Fruit fly (Drosophila melanogaster) whole organism, prepupa: Measurements from ENCODE around the gene Tmem214.

ENCODE experiments used
- CG31627 ChIP-seq: fragments of 200-800 bp; sonication (Bioruptor generic); optimal IDR thresholded peaks from 3 replicates; lab custom pipeline; 2016; ENCODE audit warnings: missing biosample characterization, missing genetic modification characterization
- CG32006 ChIP-seq: fragments of 200-800 bp; sonication (Bioruptor generic); optimal IDR thresholded peaks from 3 replicates; lab custom pipeline; 2017; ENCODE audit warnings: missing biosample characterization, mild to moderate bottlenecking, missing genetic modification characterization
- CG6854 ChIP-seq: fragments of 200-800 bp; sonication (Bioruptor generic); optimal IDR thresholded peaks from 2 replicates; lab custom pipeline; 2017; ENCODE audit warnings: missing biosample characterization, mild to moderate bottlenecking, missing genetic modification characterization
- Lpt ChIP-seq: fragments of 200-800 bp; sonication (Bioruptor generic); optimal IDR thresholded peaks from 3 replicates; lab custom pipeline; 2016; ENCODE audit warnings: missing biosample characterization, missing genetic modification characterization
- Sox102F ChIP-seq: fragments of 200-800 bp; sonication (Bioruptor generic); optimal IDR thresholded peaks from 2 replicates; lab custom pipeline; 2016; ENCODE audit warnings: missing biosample characterization, mild to moderate bottlenecking, missing genetic modification characterization
- cyc ChIP-seq: fragments of 200-800 bp; sonication (Bioruptor generic); optimal IDR thresholded peaks from 3 replicates; lab custom pipeline; 2016; ENCODE audit warnings: missing biosample characterization, missing genetic modification characterization
- pdm3 ChIP-seq: fragments of 200-800 bp; sonication (Bioruptor generic); optimal IDR thresholded peaks from 3 replicates; lab custom pipeline; 2016; ENCODE audit warnings: missing biosample characterization, missing genetic modification characterization

DNA sequence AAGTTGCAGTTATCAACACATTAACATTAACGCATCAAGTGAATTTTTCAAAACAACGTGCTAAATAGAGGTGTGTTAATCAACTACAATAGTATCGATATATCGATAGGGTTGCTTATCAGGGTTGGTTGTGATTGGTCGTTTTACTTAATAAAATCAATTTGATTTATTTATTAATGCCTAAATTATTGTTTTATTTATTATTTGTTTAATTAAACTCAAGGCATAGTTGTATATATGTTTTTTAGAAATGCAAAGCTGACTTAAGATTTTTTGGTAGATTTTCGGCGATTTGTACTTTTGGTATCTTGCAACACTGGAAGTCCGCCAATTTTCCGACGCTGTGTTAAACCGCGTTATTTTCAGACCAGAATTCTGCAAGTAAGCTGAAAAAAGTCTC, 40.9 kb upstream of the Tmem214 start, which contains the start of the genes Art8 and dUTPase:
- no peak for TF ChIP-seq pdm3 (GFP tag; lab: Kevin White, UChicago)
- peak; percentile 12 for TF ChIP-seq Lpt (GFP tag; lab: Kevin White, UChicago)
- TF ChIP-seq CG31627 (GFP tag; lab: Kevin White, UChicago): peak; percentile 44
- TF ChIP-seq cyc (GFP tag; lab: Kevin White, UChicago): peak; percentile 60
- no peak for TF ChIP-seq CG32006 (GFP tag; lab: Kevin White, UChicago)
- TF ChIP-seq CG6854 (GFP tag; lab: Kevin White, UChicago): no peak
- no peak for TF ChIP-seq Sox102F (GFP tag; lab: Kevin White, UChicago)
